Worm (Caenorhabditis elegans) whole organism, midembryonic: ENCODE results near the gene M04C3.1.

Experiments
- T22C8.4 ChIP-seq: fragments of 200-800 bp; sonication (Bioruptor generic); IDR thresholded peaks from 2 replicates; pipeline ENCODE4 v1.3.6; 2022; ENCODE audit warnings: missing genetic modification characterization, missing compliant biosample characterization
- cog-1 ChIP-seq: sonication (generic microtip); optimal IDR thresholded peaks from 2 replicates; lab custom pipeline; 2016; ENCODE audit warnings: missing genetic modification characterization, missing compliant biosample characterization
- flt-1 ChIP-seq: fragments of 200-800 bp; sonication (Bioruptor generic); IDR thresholded peaks from 2 replicates; pipeline ENCODE4 v1.3.6; 2022; ENCODE audit warnings: missing genetic modification characterization, missing compliant biosample characterization
- klf-2 ChIP-seq: fragments of 200-800 bp; sonication (Bioruptor generic); conservative IDR thresholded peaks from 2 replicates; pipeline ENCODE4 v1.3.6; 2022; ENCODE audit warnings: missing genetic modification reagents, missing genetic modification characterization, missing compliant biosample characterization
- med-1 ChIP-seq: sonication (generic microtip); optimal IDR thresholded peaks from 2 replicates; lab custom pipeline; 2017; ENCODE audit warnings: missing genetic modification characterization, mild to moderate bottlenecking, missing compliant biosample characterization, antibody characterized with exemption, missing genetic modification reagents; ENCODE audit not compliant: insufficient read depth
- ref-1 ChIP-seq: fragments of 200-800 bp; sonication (Bioruptor generic); conservative IDR thresholded peaks from 2 replicates; pipeline ENCODE4 v1.3.6; 2022; ENCODE audit warnings: missing genetic modification reagents, missing genetic modification characterization, missing compliant biosample characterization
- tab-1 ChIP-seq: fragments of 200-800 bp; sonication (Bioruptor generic); IDR thresholded peaks from 2 replicates; pipeline ENCODE4 v1.3.6; 2022; ENCODE audit warnings: missing genetic modification characterization, missing compliant biosample characterization
- ztf-23 ChIP-seq: fragments of 200-800 bp; sonication (Bioruptor generic); IDR thresholded peaks from 2 replicates; pipeline ENCODE4 v1.3.6; 2022; ENCODE audit warnings: missing genetic modification reagents, missing genetic modification characterization, missing compliant biosample characterization
- ztf-29 ChIP-seq: fragments of 200-800 bp; sonication (Bioruptor generic); IDR thresholded peaks from 2 replicates; pipeline ENCODE4 v1.3.6; 2022; ENCODE audit warnings: missing genetic modification reagents, missing genetic modification characterization, missing compliant biosample characterization

ce11 chrV:19462612-19463011 lies 17.2 kb upstream of the M04C3.1 start, which contains the start of gene Y43F8B.25:
- TF ChIP-seq T22C8.4 (GFP tag; lab: Robert Waterston, UW) (no peak), klf-2 (GFP tag; lab: Robert Waterston, UW) (no peak), ref-1 (GFP tag; lab: Robert Waterston, UW) (no peak), ztf-23 (GFP tag; lab: Robert Waterston, UW) (no peak), flt-1 (GFP tag; lab: Robert Waterston, UW) (no peak), cog-1 (tag; lab: Kevin White, UChicago) (no peak), med-1 (no peak), tab-1 (no peak), ztf-29 (GFP tag; lab: Robert Waterston, UW) (no peak)
